Fruit fly (Drosophila melanogaster) whole organism, pupa: ENCODE data around the gene CG43796.

ENCODE experiments used
- CG13204 ChIP-seq: fragments of 200-800 bp; sonication (Bioruptor generic); optimal IDR thresholded peaks from 2 replicates; lab custom pipeline; 2018; ENCODE audit warnings: missing biosample characterization, mild to moderate bottlenecking, missing genetic modification characterization, moderate library complexity
- CG14655 ChIP-seq: fragments of 200-800 bp; sonication (Bioruptor generic); optimal IDR thresholded peaks from 3 replicates; lab custom pipeline; 2017; ENCODE audit warnings: mild to moderate bottlenecking, missing biosample characterization, missing genetic modification reagents, missing genetic modification characterization
- CG4496 ChIP-seq: fragments of 200-800 bp; sonication (Bioruptor generic); IDR thresholded peaks from 3 replicates; pipeline ENCODE4 v1.3.6; 2022; ENCODE audit warnings: missing biosample characterization, missing genetic modification characterization
- CG8159 ChIP-seq: fragments of 200-800 bp; sonication (Bioruptor generic); optimal IDR thresholded peaks from 3 replicates; lab custom pipeline; 2018; ENCODE audit warnings: missing biosample characterization, mild to moderate bottlenecking, missing genetic modification characterization, moderate library complexity
- CG8301 ChIP-seq: fragments of 200-800 bp; sonication (Bioruptor generic); optimal IDR thresholded peaks from 2 replicates; lab custom pipeline; 2018; ENCODE audit warnings: missing biosample characterization, mild to moderate bottlenecking, missing genetic modification characterization
- EcR ChIP-seq: fragments of 200-800 bp; sonication (Bioruptor generic); optimal IDR thresholded peaks from 3 replicates; lab custom pipeline; 2019; ENCODE audit warnings: missing biosample characterization, missing genetic modification characterization, mild to moderate bottlenecking, moderate library complexity, missing genetic modification reagents
- fd96Ca ChIP-seq: fragments of 200-800 bp; sonication (Bioruptor generic); IDR thresholded peaks from 3 replicates; pipeline ENCODE4 v1.3.6; 2022; ENCODE audit warnings: missing biosample characterization, missing genetic modification characterization

DNA sequence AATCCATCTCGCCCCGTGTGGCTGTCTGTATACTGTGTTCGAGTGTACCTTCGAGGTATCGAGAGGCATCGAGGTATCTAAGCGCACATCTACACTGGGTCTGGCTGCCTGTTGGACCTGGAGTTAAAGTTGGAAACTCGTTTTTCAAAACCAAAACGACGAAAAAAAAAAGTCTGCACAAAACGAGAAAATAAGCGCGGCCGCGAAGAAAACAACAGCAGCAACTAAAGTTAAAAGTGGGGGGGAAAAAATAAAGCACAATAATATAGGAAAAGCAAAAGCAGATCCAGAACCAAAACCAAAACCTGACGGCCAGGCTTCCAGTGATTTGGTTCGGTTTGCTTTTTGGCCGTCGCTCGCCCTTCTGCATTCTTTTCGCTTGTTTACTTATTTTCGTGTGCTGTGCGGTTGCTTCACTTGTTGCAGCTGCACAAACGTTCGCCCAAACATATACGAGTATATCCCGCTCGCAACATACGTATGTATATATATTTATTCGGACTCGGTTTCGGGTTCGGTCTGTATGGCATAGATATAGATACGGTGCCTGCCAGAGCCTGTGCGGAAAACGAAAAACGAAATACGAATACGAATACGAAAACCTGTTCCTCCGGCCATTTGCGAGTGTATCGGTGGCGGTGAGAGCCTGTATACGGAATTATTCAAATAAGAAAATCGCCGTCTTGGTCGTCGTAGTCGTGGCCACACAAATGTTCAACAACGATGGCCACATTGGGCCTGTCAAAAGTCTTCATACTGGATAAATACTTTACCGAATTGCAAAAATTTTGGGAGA is 3.1 kb upstream of the CG43796 start:
- TF ChIP-seq CG8301 (tag; lab: Kevin White, UChicago) = peak; percentile 72
- TF ChIP-seq EcR (GFP tag; lab: Kevin White, UChicago) = peak; percentile 53
- TF ChIP-seq CG13204 (GFP tag; lab: Kevin White, UChicago) = peak; percentile 97
- TF ChIP-seq CG14655 (GFP tag; lab: Kevin White, UChicago) = no peak
- peak; percentile 83 for TF ChIP-seq fd96Ca
- TF ChIP-seq CG4496 (GFP tag; lab: Robert Waterston, UW) = peak; percentile 87
- TF ChIP-seq CG8159 (tag; lab: Kevin White, UChicago) = peak; percentile 87
